Fruit fly (Drosophila melanogaster) S2 (cell line): ENCODE data around the gene fkh.

Source experiments
- CG8478 ChIP-seq: fragments of >200 bp; optimal IDR thresholded peaks from 2 replicates; lab custom pipeline; 2018
- CTCF ChIP-seq, 2 experiments: fragments of >200 bp; optimal IDR thresholded peaks; 2 replicates each; lab custom pipeline; 2018

DNA sequence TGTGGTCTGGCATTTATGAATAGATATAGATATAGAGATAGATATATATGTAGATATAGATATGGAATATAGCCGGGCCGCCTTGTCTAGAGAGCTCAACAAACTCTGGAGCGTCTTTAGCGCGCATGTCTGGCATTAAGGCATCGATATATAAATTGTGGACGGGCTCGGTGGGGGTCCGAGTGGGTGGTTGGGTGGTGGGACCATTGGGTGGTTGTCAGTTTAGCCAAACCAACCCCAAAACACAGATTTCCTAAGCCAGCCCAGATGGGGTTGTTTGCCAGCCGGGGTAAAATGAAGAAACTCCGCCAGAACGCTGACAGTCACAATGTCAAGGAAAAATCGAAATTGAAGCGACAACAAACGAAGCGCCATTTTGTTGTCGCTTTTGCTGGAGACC, 5.6 kb downstream of the fkh start:
- no peak for TF ChIP-seq CG8478 (lab: Kevin White, UChicago)
- no peak for TF ChIP-seq CTCF (optimal IDR thresholded peaks at IDR 0.05; lab: Kevin White, UChicago)
